Fruit fly (Drosophila melanogaster) whole organism, prepupa: ENCODE results near the gene Adss.

ENCODE experiments used
- CG16779 ChIP-seq: fragments of 200-800 bp; sonication (Bioruptor generic); optimal IDR thresholded peaks from 3 replicates; lab custom pipeline; 2017; ENCODE audit warnings: missing biosample characterization, mild to moderate bottlenecking, missing genetic modification characterization
- CG32006 ChIP-seq: fragments of 200-800 bp; sonication (Bioruptor generic); optimal IDR thresholded peaks from 3 replicates; lab custom pipeline; 2017; ENCODE audit warnings: missing biosample characterization, mild to moderate bottlenecking, missing genetic modification characterization
- CG6854 ChIP-seq: fragments of 200-800 bp; sonication (Bioruptor generic); optimal IDR thresholded peaks from 2 replicates; lab custom pipeline; 2017; ENCODE audit warnings: missing biosample characterization, mild to moderate bottlenecking, missing genetic modification characterization
- Hr39 ChIP-seq: fragments of 200-800 bp; sonication (Bioruptor generic); optimal IDR thresholded peaks from 2 replicates; lab custom pipeline; 2016; ENCODE audit warnings: missing biosample characterization, missing genetic modification characterization
- achi ChIP-seq: fragments of 200-800 bp; sonication (Bioruptor generic); optimal IDR thresholded peaks from 3 replicates; lab custom pipeline; 2016; ENCODE audit warnings: missing biosample characterization, missing genetic modification characterization
- acj6 ChIP-seq: fragments of 200-800 bp; sonication (Bioruptor generic); optimal IDR thresholded peaks from 3 replicates; lab custom pipeline; 2016; ENCODE audit warnings: missing biosample characterization, missing genetic modification characterization
- fd59A ChIP-seq: fragments of 200-800 bp; sonication (Bioruptor generic); optimal IDR thresholded peaks from 2 replicates; lab custom pipeline; 2017; ENCODE audit warnings: missing biosample characterization, mild to moderate bottlenecking, missing genetic modification characterization, missing genetic modification reagents
- fkh ChIP-seq: fragments of 200-800 bp; sonication (Bioruptor generic); optimal IDR thresholded peaks from 3 replicates; lab custom pipeline; 2017; ENCODE audit warnings: missing biosample characterization, mild to moderate bottlenecking, missing genetic modification characterization, moderate library complexity
- lz ChIP-seq: fragments of 200-800 bp; sonication (Bioruptor generic); optimal IDR thresholded peaks from 3 replicates; lab custom pipeline; 2016; ENCODE audit warnings: missing biosample characterization, missing genetic modification characterization
- topi ChIP-seq: fragments of 200-800 bp; sonication (Bioruptor generic); optimal IDR thresholded peaks from 3 replicates; lab custom pipeline; 2016; ENCODE audit warnings: missing biosample characterization, missing genetic modification characterization

DNA sequence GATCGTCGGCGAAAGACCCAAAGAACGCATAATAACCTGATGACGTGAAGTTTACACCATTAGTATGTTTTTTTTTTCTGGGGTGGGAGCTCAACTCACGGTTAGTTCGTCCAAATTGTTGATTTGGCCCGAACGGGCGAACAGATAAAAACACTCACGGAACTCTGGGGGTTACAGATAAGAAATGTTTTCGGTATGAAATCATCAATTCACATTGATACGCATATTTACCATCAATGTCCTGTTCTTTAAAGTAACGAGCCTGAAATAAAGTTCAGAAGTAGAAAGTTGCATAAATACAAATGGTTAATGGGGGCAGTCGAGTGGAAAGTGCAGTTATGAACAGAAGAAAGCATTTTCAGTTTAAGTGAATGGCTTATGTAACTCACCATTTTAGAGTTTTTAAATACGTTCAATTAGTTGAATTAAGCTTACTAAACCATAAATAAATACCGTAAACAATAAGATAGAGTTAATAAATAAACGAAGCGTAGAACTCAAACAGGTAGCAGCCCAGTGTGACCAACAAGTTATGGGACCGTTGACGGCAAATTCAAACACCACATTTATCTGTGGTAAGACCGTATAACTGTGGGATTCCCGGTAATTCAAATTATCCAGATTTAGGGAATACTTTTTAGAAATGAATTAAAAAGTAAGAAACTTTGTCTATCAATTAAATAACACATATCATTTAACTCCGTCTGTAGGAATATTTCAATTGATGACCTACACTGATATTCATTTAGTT, 6.5 kb downstream of the Adss start, which contains the start of gene CG17272:
- TF ChIP-seq CG16779 (tag; lab: Kevin White, UChicago) (no peak), fkh (GFP tag; lab: Kevin White, UChicago) (no peak), CG32006 (GFP tag; lab: Kevin White, UChicago) (no peak), CG6854 (GFP tag; lab: Kevin White, UChicago) (no peak), topi (GFP tag; lab: Kevin White, UChicago) (no peak), lz (GFP tag; lab: Kevin White, UChicago) (no peak), Hr39 (GFP tag; lab: Kevin White, UChicago) (no peak), fd59A (GFP tag; lab: Kevin White, UChicago) (no peak), acj6 (no peak), achi (GFP tag; lab: Kevin White, UChicago) (no peak)
